Worm (Caenorhabditis elegans) whole organism, early embryonic: Measurements from ENCODE around the gene agt-2.

Experiments used
- B0310.2 ChIP-seq: sonication (generic microtip); optimal IDR thresholded peaks from 2 replicates; lab custom pipeline; 2016; ENCODE audit warnings: mild to moderate bottlenecking, missing genetic modification characterization, missing compliant biosample characterization
- F13C5.2 ChIP-seq: sonication (generic microtip); optimal IDR thresholded peaks from 2 replicates; lab custom pipeline; 2017; ENCODE audit warnings: mild to moderate bottlenecking, missing genetic modification characterization, inconsistent platforms, missing compliant biosample characterization
- aly-1 ChIP-seq: sonication (generic microtip); optimal IDR thresholded peaks from 2 replicates; lab custom pipeline; 2016; ENCODE audit warnings: missing genetic modification characterization, missing compliant biosample characterization
- ama-1 ChIP-seq: fragments of 150-350 bp; optimal IDR thresholded peaks from 2 replicates; lab custom pipeline; 2014
- ceh-13 ChIP-seq: fragments of 200-800 bp; sonication (Bioruptor generic); optimal IDR thresholded peaks from 2 replicates; lab custom pipeline; 2018; ENCODE audit warnings: mild to moderate bottlenecking, missing genetic modification characterization, missing compliant biosample characterization
- ceh-36 ChIP-seq: sonication (generic microtip); optimal IDR thresholded peaks from 2 replicates; lab custom pipeline; 2016; ENCODE audit warnings: missing genetic modification characterization, inconsistent platforms, missing compliant biosample characterization
- ets-7 ChIP-seq: sonication (generic microtip); optimal IDR thresholded peaks from 2 replicates; lab custom pipeline; 2016; ENCODE audit warnings: missing genotype, missing genetic modification characterization, missing compliant biosample characterization
- flt-1 ChIP-seq: fragments of 200-800 bp; sonication (Bioruptor generic); IDR thresholded peaks from 2 replicates; pipeline ENCODE4 v1.3.6; 2022; ENCODE audit warnings: missing genetic modification characterization, missing compliant biosample characterization
- hmbx-1 ChIP-seq: sonication (generic microtip); optimal IDR thresholded peaks from 2 replicates; lab custom pipeline; 2016; ENCODE audit warnings: mild to moderate bottlenecking, missing genetic modification characterization, missing compliant biosample characterization
- hmg-4 ChIP-seq: fragments of 200-800 bp; sonication (Bioruptor generic); optimal IDR thresholded peaks from 2 replicates; lab custom pipeline; 2018; ENCODE audit warnings: mild to moderate bottlenecking, missing genetic modification characterization, missing compliant biosample characterization
- hnd-1 ChIP-seq: sonication (generic microtip); optimal IDR thresholded peaks from 2 replicates; lab custom pipeline; 2016; ENCODE audit warnings: missing genetic modification characterization, missing compliant biosample characterization
- pes-1 ChIP-seq: fragments of 200-800 bp; sonication (Bioruptor generic); IDR thresholded peaks from 2 replicates; pipeline ENCODE4 v1.3.6; 2022; ENCODE audit warnings: missing genetic modification reagents, missing genetic modification characterization, missing compliant biosample characterization
- scrt-1 ChIP-seq: fragments of 200-800 bp; sonication (Bioruptor generic); IDR thresholded peaks from 2 replicates; pipeline ENCODE4 v1.3.6; 2022; ENCODE audit warnings: missing genetic modification characterization, missing compliant biosample characterization
- sea-1 ChIP-seq: fragments of 200-800 bp; sonication (Bioruptor generic); conservative IDR thresholded peaks from 2 replicates; pipeline ENCODE4 v1.3.6; 2022; ENCODE audit warnings: missing genetic modification characterization, missing compliant biosample characterization
- tbx-11 ChIP-seq: fragments of 200-800 bp; sonication (Bioruptor generic); IDR thresholded peaks from 2 replicates; pipeline ENCODE4 v1.3.6; 2022; ENCODE audit warnings: missing genetic modification characterization, missing compliant biosample characterization
- tbx-37 ChIP-seq: fragments of 200-800 bp; sonication (Bioruptor generic); conservative IDR thresholded peaks from 2 replicates; pipeline ENCODE4 v1.3.6; 2022; ENCODE audit warnings: missing genetic modification reagents, missing genetic modification characterization, missing compliant biosample characterization
- tra-4 ChIP-seq: sonication (generic microtip); optimal IDR thresholded peaks from 2 replicates; lab custom pipeline; 2017; ENCODE audit warnings: missing genetic modification characterization, missing compliant biosample characterization

The agt-2 gene

DNA sequence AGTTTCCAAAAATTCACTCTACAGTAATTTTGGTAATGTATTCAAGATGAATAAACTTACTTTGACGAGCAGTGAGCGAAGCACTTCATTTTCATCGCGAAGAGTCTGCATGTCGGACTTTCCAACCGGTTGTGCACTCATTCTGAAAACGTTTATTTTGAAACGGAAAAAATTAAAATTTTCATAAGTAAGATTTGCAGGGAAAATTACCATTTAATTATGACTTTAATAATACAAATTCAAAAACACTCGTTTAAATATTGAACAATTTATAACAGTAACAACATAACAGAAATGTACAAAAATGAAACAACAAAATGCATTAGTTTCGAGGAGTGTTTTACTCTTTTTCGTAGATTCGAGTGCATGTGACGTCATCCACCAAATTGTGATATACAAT lies 38.8 kb upstream of the agt-2 start, which contains the start of the genes EEED8.13 and EEED8.18:
Gene EEED8.13, minus strand, starts transcription at position 101 of the 400 bp plus-strand sequence.
Gene EEED8.18, minus strand, starts transcription at position 144 of the 400 bp plus-strand sequence.
- no peak for TF ChIP-seq ets-7 (tag; lab: Kevin White, UChicago)
- no peak for TF ChIP-seq flt-1
- no peak for TF ChIP-seq aly-1 (tag; lab: Kevin White, UChicago)
- TF ChIP-seq hmg-4 (GFP tag; lab: Kevin White, UChicago): no peak

ce11 chrII:5408924-5409323 lies 35.3 kb upstream of the agt-2 start, which contains the start of the genes EEED8.12 and EEED8.4:
Gene EEED8.12 (minus strand): TSS chrII:5409024.
Gene EEED8.4 (plus strand): TSS chrII:5409319.
- TF ChIP-seq scrt-1 (GFP tag; lab: Robert Waterston, UW): no peak
- TF ChIP-seq F13C5.2 (tag; lab: Kevin White, UChicago): no peak
- TF ChIP-seq tbx-37 (GFP tag; lab: Robert Waterston, UW): no peak
- no peak for TF ChIP-seq flt-1
- no peak for TF ChIP-seq sea-1 (GFP tag; lab: Robert Waterston, UW)
- TF ChIP-seq B0310.2: no peak
- TF ChIP-seq tbx-11: no peak
- no peak for TF ChIP-seq hmbx-1 (tag; lab: Kevin White, UChicago)
- no peak for TF ChIP-seq ceh-13 (GFP tag; lab: Kevin White, UChicago)
- no peak for TF ChIP-seq ceh-36 (tag; lab: Kevin White, UChicago)
- no peak for TF ChIP-seq ets-7 (tag; lab: Kevin White, UChicago)
- no peak for TF ChIP-seq hmg-4 (GFP tag; lab: Kevin White, UChicago)
- TF ChIP-seq hnd-1 (tag; lab: Kevin White, UChicago): no peak

DNA sequence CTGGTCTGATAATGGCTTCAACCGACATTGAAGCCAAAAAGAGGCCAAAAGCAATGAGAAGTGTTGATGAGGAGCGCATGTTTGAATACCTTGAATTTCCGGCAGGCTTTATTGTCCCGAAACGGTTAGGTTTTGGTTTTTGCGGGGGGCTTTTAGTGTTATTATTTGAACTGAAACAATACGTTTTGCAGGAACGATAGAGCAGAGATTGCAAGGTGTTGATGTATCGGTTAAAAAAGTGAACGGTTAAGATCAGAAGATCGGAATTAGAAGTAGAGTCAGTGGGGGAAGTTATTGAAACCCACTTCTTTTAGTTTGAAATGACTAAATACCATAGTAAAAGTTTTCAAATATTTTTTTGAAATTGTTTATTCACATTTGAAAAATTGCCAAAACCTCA lies 33.9 kb upstream of the agt-2 start, which contains the start of gene clec-141:
Gene clec-141, minus strand, starts transcription at position 101 of the 400 bp plus-strand sequence.
- TF ChIP-seq F13C5.2 (tag; lab: Kevin White, UChicago): no peak
- TF ChIP-seq scrt-1 (GFP tag; lab: Robert Waterston, UW): no peak
- no peak for TF ChIP-seq tbx-11
- no peak for TF ChIP-seq ceh-13 (GFP tag; lab: Kevin White, UChicago)
- TF ChIP-seq sea-1 (GFP tag; lab: Robert Waterston, UW): no peak
- TF ChIP-seq tra-4 (tag; lab: Kevin White, UChicago): no peak

ce11 chrII:5399201-5399600 lies 25.6 kb upstream of the agt-2 start, which contains the start of gene mog-5:
Gene mog-5 (plus strand): TSS chrII:5399538.
- TF ChIP-seq F13C5.2 (tag; lab: Kevin White, UChicago): peak; percentile 83
- TF ChIP-seq aly-1 (tag; lab: Kevin White, UChicago): no peak
- peak; percentile 9 for TF ChIP-seq ceh-13 (GFP tag; lab: Kevin White, UChicago)
- TF ChIP-seq hmg-4 (GFP tag; lab: Kevin White, UChicago): no peak
- TF ChIP-seq sea-1 (GFP tag; lab: Robert Waterston, UW): 0 out of 2 replicates have a peak, but pooled peaks have one; percentile 55
- peak; percentile 65; the same call in 1 of the 2 replicates for TF ChIP-seq tbx-11
- TF ChIP-seq flt-1: peak; percentile 65
- 0 out of 2 replicates have a peak, but pooled peaks have one; percentile 46 for TF ChIP-seq scrt-1 (GFP tag; lab: Robert Waterston, UW)
- TF ChIP-seq pes-1: no peak; the same call in 1 of the 2 replicates

ce11 chrII:5398779-5399178 lies 25.2 kb upstream of the agt-2 start, which contains the start of gene fbxl-3:
Gene fbxl-3 (minus strand): TSS chrII:5398902.
- no peak for TF ChIP-seq flt-1
- TF ChIP-seq ceh-36 (tag; lab: Kevin White, UChicago): no peak
- no peak for TF ChIP-seq scrt-1 (GFP tag; lab: Robert Waterston, UW)
- TF ChIP-seq B0310.2: no peak
- no peak for TF ChIP-seq aly-1 (tag; lab: Kevin White, UChicago)
- no peak for TF ChIP-seq tbx-37 (GFP tag; lab: Robert Waterston, UW)
- TF ChIP-seq hmbx-1 (tag; lab: Kevin White, UChicago): no peak
- no peak for TF ChIP-seq tra-4 (tag; lab: Kevin White, UChicago)
- TF ChIP-seq hnd-1 (tag; lab: Kevin White, UChicago): no peak
- TF ChIP-seq ets-7 (tag; lab: Kevin White, UChicago): no peak

DNA sequence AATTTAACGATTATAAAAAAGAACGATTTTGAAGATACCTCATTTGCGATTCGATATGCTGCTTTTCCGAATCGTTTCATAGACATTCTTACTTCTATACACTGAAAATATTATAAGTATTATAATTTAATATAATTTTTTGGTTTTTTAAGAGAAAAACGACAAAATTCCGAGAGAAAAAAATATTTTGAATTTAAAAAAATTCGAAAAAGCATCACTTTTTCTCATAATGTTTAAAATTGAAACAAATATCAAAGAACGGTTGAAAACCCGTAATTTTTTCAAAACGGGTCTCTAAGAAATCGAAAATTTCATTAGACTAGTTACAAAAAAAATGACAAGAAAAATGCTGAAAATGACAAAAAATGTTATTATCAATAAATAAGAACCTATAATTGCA lies 22.0 kb upstream of the agt-2 start, which contains the start of gene pink-1:
Gene pink-1, minus strand, starts transcription at position 101 of the 400 bp plus-strand sequence.
- no peak for TF ChIP-seq hnd-1 (tag; lab: Kevin White, UChicago)
- TF ChIP-seq pes-1: no peak
- no peak for TF ChIP-seq B0310.2
- no peak for TF ChIP-seq hmg-4 (GFP tag; lab: Kevin White, UChicago)
- TF ChIP-seq aly-1 (tag; lab: Kevin White, UChicago): no peak
- TF ChIP-seq tbx-11: no peak
- no peak for TF ChIP-seq scrt-1 (GFP tag; lab: Robert Waterston, UW)
- no peak for TF ChIP-seq sea-1 (GFP tag; lab: Robert Waterston, UW)

DNA sequence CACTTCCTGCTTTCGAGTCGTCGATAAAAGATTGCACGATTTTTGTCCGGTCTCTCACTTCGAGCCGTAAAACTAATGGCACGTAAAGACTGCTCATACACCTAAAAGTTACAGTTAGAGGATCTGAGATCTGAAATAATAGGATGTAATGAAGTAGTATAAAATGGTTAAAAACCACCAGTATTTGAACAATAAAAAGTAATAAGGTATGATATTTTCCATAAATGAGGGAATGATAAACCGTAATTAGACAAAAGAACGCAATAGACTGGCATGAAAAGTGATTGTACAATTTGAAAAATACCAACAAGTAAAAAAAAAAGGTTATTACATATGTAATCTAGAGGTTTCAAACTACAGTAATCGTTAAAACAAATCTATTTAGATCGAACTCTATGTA lies 19.5 kb upstream of the agt-2 start, which contains the start of gene brap-2:
Gene brap-2, minus strand, starts transcription at position 101 of the 400 bp plus-strand sequence.
- TF ChIP-seq sea-1 (GFP tag; lab: Robert Waterston, UW): no peak
- no peak for TF ChIP-seq hnd-1 (tag; lab: Kevin White, UChicago)
- TF ChIP-seq hmg-4 (GFP tag; lab: Kevin White, UChicago): no peak
- TF ChIP-seq ceh-13 (GFP tag; lab: Kevin White, UChicago): no peak
- no peak for TF ChIP-seq ceh-36 (tag; lab: Kevin White, UChicago)
- TF ChIP-seq tbx-11: no peak
- no peak for TF ChIP-seq tra-4 (tag; lab: Kevin White, UChicago)
- TF ChIP-seq ets-7 (tag; lab: Kevin White, UChicago): no peak
- no peak for TF ChIP-seq pes-1
- no peak for TF ChIP-seq scrt-1 (GFP tag; lab: Robert Waterston, UW)
- TF ChIP-seq ama-1: no peak
- no peak for TF ChIP-seq flt-1
- TF ChIP-seq F13C5.2 (tag; lab: Kevin White, UChicago): no peak
- TF ChIP-seq hmbx-1 (tag; lab: Kevin White, UChicago): no peak
